Fruit fly (Drosophila melanogaster) whole organism, embryonic: ENCODE results near the gene Rab9Db.

ENCODE experiments used
- Aef1 ChIP-seq: fragments of 200-800 bp; sonication (Bioruptor generic); IDR thresholded peaks from 3 replicates; pipeline ENCODE4 v1.3.6; 2022; ENCODE audit warnings: missing biosample characterization, missing genetic modification characterization
- Awh ChIP-seq: fragments of 200-800 bp; sonication (Bioruptor generic); IDR thresholded peaks from 2 replicates; pipeline ENCODE4, ENCODE4 v1.3.6; 2022; ENCODE audit warnings: missing biosample characterization, missing genetic modification characterization
- CG14441 ChIP-seq: fragments of 200-800 bp; sonication (Bioruptor generic); IDR thresholded peaks from 2 replicates; pipeline ENCODE4 v1.3.6; 2022; ENCODE audit warnings: missing biosample characterization, missing genetic modification characterization
- CG17186 ChIP-seq: fragments of 200-800 bp; sonication (Bioruptor generic); optimal IDR thresholded peaks from 3 replicates; lab custom pipeline; 2017; ENCODE audit warnings: missing biosample characterization, missing genetic modification reagents, missing genetic modification characterization
- CG18764 ChIP-seq: fragments of 200-800 bp; sonication (Bioruptor generic); optimal IDR thresholded peaks from 3 replicates; lab custom pipeline; 2016; ENCODE audit warnings: missing biosample characterization, missing genetic modification characterization
- CG2199 ChIP-seq: fragments of 200-800 bp; sonication (Bioruptor generic); IDR thresholded peaks from 3 replicates; pipeline ENCODE4 v1.3.6; 2022; ENCODE audit warnings: missing biosample characterization, missing genetic modification characterization
- CG2712 ChIP-seq: fragments of 200-800 bp; optimal IDR thresholded peaks from 3 replicates; lab custom pipeline; 2019; ENCODE audit warnings: missing biosample characterization, mild to moderate bottlenecking, missing genetic modification characterization, moderate library complexity
- CG2875 ChIP-seq: fragments of 200-800 bp; sonication (Bioruptor generic); optimal IDR thresholded peaks from 2 replicates; lab custom pipeline; 2017; ENCODE audit warnings: missing biosample characterization, mild to moderate bottlenecking, missing genetic modification characterization, missing genetic modification reagents
- CG4360 ChIP-seq: fragments of 200-800 bp; sonication (Bioruptor generic); IDR thresholded peaks from 2 replicates; pipeline ENCODE4 v1.3.6; 2022; ENCODE audit warnings: missing biosample characterization, missing genetic modification characterization
- CG9932 ChIP-seq: fragments of 200-800 bp; sonication (Bioruptor generic); IDR thresholded peaks from 2 replicates; pipeline ENCODE4 v1.3.6; 2022; ENCODE audit warnings: missing biosample characterization, missing genetic modification characterization
- CHES-1-like ChIP-seq: fragments of 200-800 bp; sonication (Bioruptor generic); optimal IDR thresholded peaks from 2 replicates; lab custom pipeline; 2016; ENCODE audit warnings: missing biosample characterization, missing genetic modification characterization
- Deaf1 ChIP-seq: fragments of 200-800 bp; optimal IDR thresholded peaks from 3 replicates; lab custom pipeline; 2019; ENCODE audit warnings: missing biosample characterization, mild to moderate bottlenecking, missing genetic modification characterization, moderate library complexity
- Eip74EF ChIP-seq, 2 experiments: fragments of 200-800 bp in 1 of 2; fragments of >200 bp in 1 of 2; sonication (Bioruptor generic) in 1 of 2; optimal IDR thresholded peaks; 2 replicates each; lab custom pipeline; 2017 to 2019; ENCODE audit warnings: missing biosample characterization in 2 of 2, missing genetic modification characterization in 2 of 2, mild to moderate bottlenecking in 1 of 2, moderate library complexity in 1 of 2
- Ets97D ChIP-seq: fragments of 200-800 bp; sonication (Bioruptor generic); optimal IDR thresholded peaks from 3 replicates; lab custom pipeline; 2016; ENCODE audit warnings: missing biosample characterization, missing genetic modification characterization
- HmgZ ChIP-seq: fragments of 200-800 bp; sonication (Bioruptor generic); optimal IDR thresholded peaks from 2 replicates; lab custom pipeline; 2018; ENCODE audit warnings: missing biosample characterization, mild to moderate bottlenecking, missing genetic modification characterization
- Hmr ChIP-seq: fragments of 200-800 bp; sonication (Bioruptor generic); optimal IDR thresholded peaks from 3 replicates; lab custom pipeline; 2017; ENCODE audit warnings: mild to moderate bottlenecking, missing biosample characterization, missing genetic modification reagents, missing genetic modification characterization
- Hr78 ChIP-seq, 2 experiments: fragments of 200-800 bp in 1 of 2; fragments of >200 bp in 1 of 2; sonication (Bioruptor generic) in 1 of 2; optimal IDR thresholded peaks; 2 replicates each; lab custom pipeline; 2017 to 2019; ENCODE audit warnings: missing biosample characterization in 2 of 2, missing genetic modification characterization in 2 of 2, mild to moderate bottlenecking in 1 of 2, moderate library complexity in 1 of 2
- Lpt ChIP-seq: fragments of >200 bp; optimal IDR thresholded peaks from 2 replicates; lab custom pipeline; 2018; ENCODE audit warnings: missing biosample characterization, missing genetic modification characterization
- Med ChIP-seq: fragments of 200-800 bp; sonication (Bioruptor generic); peaks from one replicate; lab custom pipeline; 2016; ENCODE audit warnings: missing biosample characterization, missing genetic modification characterization, mild to moderate bottlenecking, inconsistent platforms, moderate library complexity
- Nf-YC ChIP-seq: fragments of 200-800 bp; optimal IDR thresholded peaks from 3 replicates; lab custom pipeline; 2019; ENCODE audit warnings: missing biosample characterization, mild to moderate bottlenecking, missing genetic modification characterization, moderate library complexity
- Optix ChIP-seq: fragments of 200-800 bp; sonication (Bioruptor generic); IDR thresholded peaks from 3 replicates; pipeline ENCODE4 v1.3.6; 2022; ENCODE audit warnings: missing biosample characterization, missing genetic modification characterization
- Ptx1 ChIP-seq: fragments of 200-800 bp; sonication (Bioruptor generic); IDR thresholded peaks from 2 replicates; pipeline ENCODE4 v1.3.6; 2022; ENCODE audit warnings: missing biosample characterization, missing genetic modification characterization
- Sox102F ChIP-seq: fragments of 200-800 bp; sonication (Bioruptor generic); optimal IDR thresholded peaks from 2 replicates; lab custom pipeline; 2018; ENCODE audit warnings: missing biosample characterization, mild to moderate bottlenecking, missing genetic modification characterization, moderate library complexity
- Sry-β ChIP-seq: fragments of 200-800 bp; sonication (Bioruptor generic); optimal IDR thresholded peaks from 2 replicates; lab custom pipeline; 2018; ENCODE audit warnings: missing biosample characterization, mild to moderate bottlenecking, missing genetic modification characterization, moderate library complexity
- YL-1 ChIP-seq: fragments of 200-800 bp; sonication (Bioruptor generic); optimal IDR thresholded peaks from 3 replicates; lab custom pipeline; 2017; ENCODE audit warnings: missing biosample characterization, mild to moderate bottlenecking, missing genetic modification characterization
- ash1 ChIP-seq: fragments of 200-800 bp; sonication (Bioruptor generic); optimal IDR thresholded peaks from 2 replicates; lab custom pipeline; 2018; ENCODE audit warnings: missing biosample characterization, mild to moderate bottlenecking, missing genetic modification characterization
- bsh ChIP-seq, 2 experiments: fragments of 200-800 bp; sonication (Bioruptor generic); optimal IDR thresholded peaks; 2 replicates each; lab custom pipeline; 2017 to 2018; ENCODE audit warnings: mild to moderate bottlenecking in 2 of 2, missing biosample characterization in 2 of 2, missing genetic modification characterization in 2 of 2, moderate library complexity in 1 of 2
- dmrt99B ChIP-seq: fragments of 200-800 bp; sonication (Bioruptor generic); optimal IDR thresholded peaks from 2 replicates; lab custom pipeline; 2018; ENCODE audit warnings: missing biosample characterization, mild to moderate bottlenecking, missing genetic modification characterization, moderate library complexity
- fd3F ChIP-seq: fragments of 200-800 bp; sonication (Bioruptor generic); optimal IDR thresholded peaks from 2 replicates; lab custom pipeline; 2018; ENCODE audit warnings: missing biosample characterization, mild to moderate bottlenecking, missing genetic modification characterization, moderate library complexity
- grau ChIP-seq: fragments of 200-800 bp; optimal IDR thresholded peaks from 3 replicates; lab custom pipeline; 2019; ENCODE audit warnings: missing biosample characterization, mild to moderate bottlenecking, missing genetic modification characterization, moderate library complexity
- hbn ChIP-seq: fragments of 200-800 bp; sonication (Bioruptor generic); IDR thresholded peaks from 2 replicates; pipeline ENCODE4 v1.3.6; 2022; ENCODE audit warnings: missing biosample characterization, missing genetic modification characterization; ENCODE audit not compliant: partially characterized antibody
- hth ChIP-seq: fragments of >200 bp; optimal IDR thresholded peaks from 2 replicates; lab custom pipeline; 2017; ENCODE audit warnings: inconsistent platforms
- jigr1 ChIP-seq: fragments of 200-800 bp; sonication (Bioruptor generic); IDR thresholded peaks from 3 replicates; pipeline ENCODE4 v1.3.6; 2022; ENCODE audit warnings: missing biosample characterization, missing genetic modification characterization
- jing ChIP-seq: fragments of 200-800 bp; sonication (Bioruptor generic); optimal IDR thresholded peaks from 2 replicates; lab custom pipeline; 2018; ENCODE audit warnings: missing biosample characterization, mild to moderate bottlenecking, missing genetic modification characterization
- nom ChIP-seq: fragments of 200-800 bp; sonication (Bioruptor generic); optimal IDR thresholded peaks from 2 replicates; lab custom pipeline; 2017; ENCODE audit warnings: missing biosample characterization, missing genetic modification characterization, mild to moderate bottlenecking, moderate library complexity, missing genetic modification reagents
- otp ChIP-seq: fragments of 200-800 bp; sonication (Bioruptor generic); IDR thresholded peaks from 3 replicates; pipeline ENCODE4, ENCODE4 v1.3.6; 2022; ENCODE audit warnings: missing biosample characterization, missing genetic modification characterization
- pan ChIP-seq, 4 experiments: fragments of >200 bp in 3 of 4; fragments of 200-800 bp in 1 of 4; sonication (Bioruptor generic) in 1 of 4; optimal IDR thresholded peaks in 3 of 4; IDR thresholded peaks in 1 of 4; 2 replicates each; pipeline versions ENCODE4 v1.3.6 to Lab custom; 2017 to 2022; ENCODE audit warnings: missing biosample characterization in 2 of 4, missing genetic modification characterization in 2 of 4, mixed read lengths in 1 of 4
- peb ChIP-seq: fragments of 200-800 bp; sonication (Bioruptor generic); IDR thresholded peaks from 2 replicates; pipeline ENCODE4 v1.3.6; 2022; ENCODE audit warnings: missing biosample characterization, missing genetic modification characterization
- phol ChIP-seq: fragments of 200-800 bp; sonication (Bioruptor generic); optimal IDR thresholded peaks from 3 replicates; lab custom pipeline; 2018; ENCODE audit warnings: missing biosample characterization, mild to moderate bottlenecking, missing genetic modification characterization, moderate library complexity
- prd ChIP-seq, 3 experiments: fragments of >200 bp in 2 of 3; fragments of 200-800 bp in 1 of 3; sonication (Bioruptor generic) in 1 of 3; optimal IDR thresholded peaks in 2 of 3; IDR thresholded peaks in 1 of 3; 2 replicates in 2 of 3; 3 replicates in 1 of 3; pipeline versions ENCODE4 v1.3.6 to Lab custom; 2017 to 2022; ENCODE audit warnings: missing biosample characterization in 1 of 3, missing genetic modification characterization in 1 of 3
- sc ChIP-seq, 3 experiments: fragments of >200 bp in 2 of 3; fragments of 200-800 bp in 1 of 3; sonication (Bioruptor generic) in 1 of 3; optimal IDR thresholded peaks; 2 replicates in 2 of 3; 3 replicates in 1 of 3; lab custom pipeline; 2017; ENCODE audit warnings: mild to moderate bottlenecking in 1 of 3, missing biosample characterization in 1 of 3, missing genetic modification characterization in 1 of 3, missing genetic modification reagents in 1 of 3
- sisA ChIP-seq: fragments of 200-800 bp; sonication (Bioruptor generic); IDR thresholded peaks from 2 replicates; pipeline ENCODE4 v1.3.6; 2022; ENCODE audit warnings: missing biosample characterization, missing genetic modification characterization
- tna ChIP-seq: fragments of 200-800 bp; sonication (Bioruptor generic); IDR thresholded peaks from 2 replicates; pipeline ENCODE4 v1.3.6; 2022; ENCODE audit warnings: missing biosample characterization, missing genetic modification characterization; ENCODE audit not compliant: partially characterized antibody
- unpg ChIP-seq: fragments of 200-800 bp; sonication (Bioruptor generic); optimal IDR thresholded peaks from 3 replicates; lab custom pipeline; 2018; ENCODE audit warnings: missing biosample characterization, mild to moderate bottlenecking, missing genetic modification characterization, moderate library complexity
- wdn ChIP-seq: fragments of 200-800 bp; sonication (Bioruptor generic); IDR thresholded peaks from 2 replicates; pipeline ENCODE4 v1.3.6; 2022; ENCODE audit warnings: missing biosample characterization, missing genetic modification characterization

Gene Rab9Db

DNA sequence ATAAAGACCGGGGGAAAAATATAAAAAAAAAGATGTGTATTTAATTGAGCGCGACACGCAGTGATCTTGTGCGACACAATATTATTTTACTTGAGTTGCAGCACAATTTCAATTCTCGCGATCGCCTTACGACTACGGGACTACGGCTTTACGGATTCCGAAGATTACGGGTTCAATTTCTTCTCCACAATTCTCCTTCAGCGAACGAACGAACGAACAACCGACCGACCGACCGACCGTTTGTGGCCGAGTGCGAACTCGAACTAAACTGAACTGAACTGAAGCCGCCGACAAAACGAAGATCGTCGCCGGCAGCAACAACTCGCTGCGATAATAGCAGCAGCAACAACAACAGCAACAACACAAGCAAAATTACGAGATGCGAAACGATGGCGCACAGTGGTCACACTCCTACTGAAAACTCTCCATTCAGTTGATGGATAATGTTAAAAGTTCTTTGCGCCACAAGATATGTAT lies 37.8 kb downstream of the Rab9Db start, which contains the start of gene spri (continued):
- no peak for TF ChIP-seq CG17186 (GFP tag; lab: Kevin White, UChicago)
- peak; percentile 94 for TF ChIP-seq Deaf1 (tag; lab: Kevin White, UChicago)
- no peak for TF ChIP-seq Eip74EF (GFP tag; optimal IDR thresholded peaks at IDR 0.05; lab: Kevin White, UChicago)
- 0 out of 3 replicates have a peak, but pooled peaks have one; percentile 18 for TF ChIP-seq Optix
- TF ChIP-seq Awh: 0 out of 2 replicates have a peak, but pooled peaks have one; percentile 10
- TF ChIP-seq Hr78 (GFP tag; optimal IDR thresholded peaks at IDR 0.05; lab: Kevin White, UChicago): no peak
- no peak for TF ChIP-seq pan (optimal IDR thresholded peaks at IDR 0.05; lab: Kevin White, UChicago)
- peak in 1 of 2 experiments; percentile 10 for TF ChIP-seq pan (GFP tag; optimal IDR thresholded peaks at IDR 0.05 in 1 of 2, IDR thresholded peaks at IDR 0.05 in 1 of 2)
- peak; percentile 25 for TF ChIP-seq HmgZ (tag; lab: Kevin White, UChicago)
- TF ChIP-seq Hmr (GFP tag; lab: Kevin White, UChicago): peak; percentile 17
- peak; percentile 32; the same call in 1 of the 3 replicates for TF ChIP-seq Aef1
- TF ChIP-seq CG4360 (GFP tag; lab: Robert Waterston, UW): peak; percentile 89
- TF ChIP-seq YL-1 (GFP tag; lab: Kevin White, UChicago): no peak
- TF ChIP-seq bsh (GFP tag; optimal IDR thresholded peaks at IDR 0.05; lab: Kevin White, UChicago): peak in 1 of 2 experiments; percentile 57
- TF ChIP-seq CG2875 (GFP tag; lab: Kevin White, UChicago): no peak
- TF ChIP-seq sisA (GFP tag; lab: Robert Waterston, UW): no peak
- TF ChIP-seq CG2199 (GFP tag; lab: Robert Waterston, UW): 0 out of 3 replicates have a peak, but pooled peaks have one; percentile 47
- TF ChIP-seq CG9932 (GFP tag; lab: Robert Waterston, UW): no peak
- no peak for TF ChIP-seq fd3F (GFP tag; lab: Kevin White, UChicago)
- TF ChIP-seq dmrt99B: peak; percentile 6
- TF ChIP-seq CHES-1-like (GFP tag; lab: Kevin White, UChicago): no peak

dm6 chrX:10584461-10584860 lies 38.6 kb downstream of the Rab9Db start:
- TF ChIP-seq Med (GFP tag; lab: Kevin White, UChicago): peak; percentile 74
- no peak for TF ChIP-seq prd (optimal IDR thresholded peaks at IDR 0.05; lab: Kevin White, UChicago)
- TF ChIP-seq prd (GFP tag; IDR thresholded peaks at IDR 0.05; lab: Robert Waterston, UW): peak; percentile 50; the same call in 2 of the 3 replicates
- peak; percentile 34; the same call in 1 of the 2 replicates for TF ChIP-seq Ptx1
- TF ChIP-seq CG14441: no peak
- no peak for TF ChIP-seq pan (optimal IDR thresholded peaks at IDR 0.05; lab: Kevin White, UChicago)
- TF ChIP-seq pan (GFP tag; optimal IDR thresholded peaks at IDR 0.05 in 1 of 2, IDR thresholded peaks at IDR 0.05 in 1 of 2): no peak
- peak; percentile 25 for TF ChIP-seq CG2712 (tag; lab: Kevin White, UChicago)
- TF ChIP-seq sc (optimal IDR thresholded peaks at IDR 0.05; lab: Kevin White, UChicago): no peak
- no peak for TF ChIP-seq sc (GFP tag; optimal IDR thresholded peaks at IDR 0.05; lab: Kevin White, UChicago)
- no peak for TF ChIP-seq jing (GFP tag; lab: Kevin White, UChicago)
- no peak for TF ChIP-seq jigr1 (GFP tag; lab: Robert Waterston, UW)
- no peak for TF ChIP-seq tna (GFP tag; lab: Robert Waterston, UW)
- 0 out of 2 replicates have a peak, but pooled peaks have one; percentile 6 for TF ChIP-seq sisA (GFP tag; lab: Robert Waterston, UW)
- TF ChIP-seq Sry-β (GFP tag; lab: Kevin White, UChicago): no peak
- no peak for TF ChIP-seq unpg (GFP tag; lab: Kevin White, UChicago)
- TF ChIP-seq CHES-1-like (GFP tag; lab: Kevin White, UChicago): no peak
- TF ChIP-seq hth (lab: Kevin White, UChicago): no peak
- TF ChIP-seq hbn: no peak
- peak; percentile 27 to 54 for TF ChIP-seq bsh (GFP tag; optimal IDR thresholded peaks at IDR 0.05; lab: Kevin White, UChicago)
- TF ChIP-seq dmrt99B: peak; percentile 2
- no peak for TF ChIP-seq otp (GFP tag; lab: Robert Waterston, UW)
- TF ChIP-seq nom: peak; percentile 48
- peak; percentile 10 for TF ChIP-seq phol
- TF ChIP-seq Sox102F (GFP tag; lab: Kevin White, UChicago): peak; percentile 25
- no peak for TF ChIP-seq CG18764 (GFP tag; lab: Kevin White, UChicago)
- peak; percentile 50 for TF ChIP-seq grau (tag; lab: Kevin White, UChicago)
- no peak for TF ChIP-seq Nf-YC (tag; lab: Kevin White, UChicago)
- no peak for TF ChIP-seq peb (GFP tag; lab: Robert Waterston, UW)
- TF ChIP-seq ash1 (GFP tag; lab: Kevin White, UChicago): no peak
- no peak for TF ChIP-seq wdn (GFP tag; lab: Robert Waterston, UW)
- TF ChIP-seq Ets97D (GFP tag; lab: Kevin White, UChicago): no peak
- TF ChIP-seq Lpt: no peak
